Fruit fly (Drosophila melanogaster) whole organism, embryonic: ENCODE measurements around the gene bark.

Source experiments
- Ada2b ChIP-seq: fragments of 200-800 bp; sonication (Bioruptor generic); IDR thresholded peaks from 2 replicates; pipeline ENCODE4 v1.3.6; 2022; ENCODE audit warnings: missing biosample characterization, missing genetic modification characterization
- Adf1 ChIP-seq: fragments of 200-800 bp; sonication (Bioruptor generic); IDR thresholded peaks from 2 replicates; pipeline ENCODE4 v1.3.6; 2022; ENCODE audit warnings: missing biosample characterization, missing genetic modification characterization
- Aef1 ChIP-seq: fragments of 200-800 bp; sonication (Bioruptor generic); IDR thresholded peaks from 3 replicates; pipeline ENCODE4 v1.3.6; 2022; ENCODE audit warnings: missing biosample characterization, missing genetic modification characterization
- Atf6 ChIP-seq: fragments of 200-800 bp; sonication (Bioruptor generic); IDR thresholded peaks from 2 replicates; pipeline ENCODE4 v1.3.6; 2022; ENCODE audit warnings: missing biosample characterization, missing genetic modification characterization
- Bdp1 ChIP-seq: fragments of 200-800 bp; sonication (Bioruptor generic); optimal IDR thresholded peaks from 3 replicates; lab custom pipeline; 2016; ENCODE audit warnings: missing biosample characterization, missing genetic modification characterization
- CG10147 ChIP-seq: fragments of 200-800 bp; sonication (Bioruptor generic); optimal IDR thresholded peaks from 2 replicates; lab custom pipeline; 2019; ENCODE audit warnings: missing biosample characterization, mild to moderate bottlenecking, missing genetic modification characterization, moderate library complexity
- CG12071 ChIP-seq: fragments of 200-800 bp; sonication (Bioruptor generic); optimal IDR thresholded peaks from 3 replicates; lab custom pipeline; 2018; ENCODE audit warnings: missing biosample characterization, mild to moderate bottlenecking, missing genetic modification characterization
- CG13287 ChIP-seq: fragments of 200-800 bp; sonication (Bioruptor generic); IDR thresholded peaks from 2 replicates; pipeline ENCODE4 v1.3.6; 2022; ENCODE audit warnings: missing biosample characterization, missing genetic modification characterization; ENCODE audit not compliant: partially characterized antibody
- CG13624 ChIP-seq: fragments of 200-800 bp; sonication (Bioruptor generic); optimal IDR thresholded peaks from 2 replicates; lab custom pipeline; 2016; ENCODE audit warnings: missing biosample characterization, missing genetic modification characterization
- CG14965 ChIP-seq: fragments of 200-800 bp; sonication (Bioruptor generic); optimal IDR thresholded peaks from 2 replicates; lab custom pipeline; 2016; ENCODE audit warnings: missing biosample characterization, missing genetic modification characterization, borderline replicate concordance
- CG15514 ChIP-seq: fragments of 200-800 bp; sonication (Bioruptor generic); optimal IDR thresholded peaks from 3 replicates; lab custom pipeline; 2017; ENCODE audit warnings: missing biosample characterization, missing genetic modification characterization, mild to moderate bottlenecking, moderate library complexity, missing genetic modification reagents
- CG1647 ChIP-seq: fragments of 200-800 bp; sonication (Bioruptor generic); optimal IDR thresholded peaks from 3 replicates; lab custom pipeline; 2016; ENCODE audit warnings: missing biosample characterization, missing genetic modification characterization
- CG16779 ChIP-seq: fragments of 200-800 bp; sonication (Bioruptor generic); IDR thresholded peaks from 2 replicates; pipeline ENCODE4 v1.3.6; 2022; ENCODE audit warnings: missing biosample characterization, missing genetic modification characterization
- CG17186 ChIP-seq: fragments of 200-800 bp; sonication (Bioruptor generic); optimal IDR thresholded peaks from 3 replicates; lab custom pipeline; 2017; ENCODE audit warnings: missing biosample characterization, missing genetic modification reagents, missing genetic modification characterization
- CG30431 ChIP-seq: fragments of 200-800 bp; sonication (Bioruptor generic); optimal IDR thresholded peaks from 2 replicates; lab custom pipeline; 2017; ENCODE audit warnings: missing biosample characterization, missing genetic modification characterization
- CG31365 ChIP-seq: fragments of 200-800 bp; sonication (Bioruptor generic); optimal IDR thresholded peaks from 2 replicates; lab custom pipeline; 2018; ENCODE audit warnings: missing biosample characterization, mild to moderate bottlenecking, missing genetic modification characterization
- CG3163 ChIP-seq: fragments of 200-800 bp; sonication (Bioruptor generic); optimal IDR thresholded peaks from 3 replicates; lab custom pipeline; 2016; ENCODE audit warnings: missing biosample characterization, missing genetic modification characterization
- CG3838 ChIP-seq: fragments of 200-800 bp; sonication (Bioruptor generic); optimal IDR thresholded peaks from 3 replicates; lab custom pipeline; 2016; ENCODE audit warnings: missing biosample characterization, missing genetic modification characterization
- CG42726 ChIP-seq: fragments of 200-800 bp; sonication (Bioruptor generic); IDR thresholded peaks from 2 replicates; pipeline ENCODE4 v1.3.6; 2022; ENCODE audit warnings: missing biosample characterization, missing genetic modification characterization; ENCODE audit not compliant: partially characterized antibody
- CG4424 ChIP-seq: fragments of 200-800 bp; sonication (Bioruptor generic); optimal IDR thresholded peaks from 3 replicates; lab custom pipeline; 2016; ENCODE audit warnings: missing biosample characterization, missing genetic modification characterization
- CG8281 ChIP-seq: fragments of 200-800 bp; sonication (Bioruptor generic); optimal IDR thresholded peaks from 2 replicates; lab custom pipeline; 2018; ENCODE audit warnings: missing biosample characterization, mild to moderate bottlenecking, missing genetic modification characterization, moderate library complexity
- Camta ChIP-seq: fragments of 200-800 bp; sonication (Bioruptor generic); optimal IDR thresholded peaks from 2 replicates; lab custom pipeline; 2016; ENCODE audit warnings: missing biosample characterization, missing genetic modification characterization
- D19B ChIP-seq: fragments of 200-800 bp; sonication (Bioruptor generic); optimal IDR thresholded peaks from 2 replicates; lab custom pipeline; 2017; ENCODE audit warnings: missing biosample characterization, mild to moderate bottlenecking, missing genetic modification characterization
- Dek ChIP-seq: fragments of 200-800 bp; sonication (Bioruptor generic); optimal IDR thresholded peaks from 3 replicates; lab custom pipeline; 2019; ENCODE audit warnings: missing biosample characterization, mild to moderate bottlenecking, missing genetic modification characterization, moderate library complexity
- Drgx ChIP-seq: fragments of 200-800 bp; sonication (Bioruptor generic); IDR thresholded peaks from 2 replicates; pipeline ENCODE4 v1.3.6; 2022; ENCODE audit warnings: missing biosample characterization, missing genetic modification characterization
- Gug ChIP-seq: fragments of 200-800 bp; sonication (Bioruptor generic); IDR thresholded peaks from 4 replicates; pipeline ENCODE4 v1.3.6; 2022; ENCODE audit warnings: missing biosample characterization, missing genetic modification characterization
- H15 ChIP-seq: fragments of 200-800 bp; sonication (Bioruptor generic); IDR thresholded peaks from 3 replicates; pipeline ENCODE4 v1.3.6; 2022; ENCODE audit warnings: missing biosample characterization, missing genetic modification characterization
- H2.0 ChIP-seq: fragments of 200-800 bp; sonication (Bioruptor generic); IDR thresholded peaks from 2 replicates; pipeline ENCODE4 v1.3.6; 2022; ENCODE audit warnings: missing biosample characterization, missing genetic modification characterization
- Meics ChIP-seq: fragments of 200-800 bp; sonication (Bioruptor generic); optimal IDR thresholded peaks from 2 replicates; lab custom pipeline; 2017; ENCODE audit warnings: missing biosample characterization, mild to moderate bottlenecking, missing genetic modification characterization
- Myb ChIP-seq: fragments of 200-800 bp; sonication (Bioruptor generic); optimal IDR thresholded peaks from 2 replicates; lab custom pipeline; 2016; ENCODE audit warnings: missing biosample characterization, missing genetic modification characterization
- NK7.1 ChIP-seq: fragments of 200-800 bp; sonication (Bioruptor generic); optimal IDR thresholded peaks from 3 replicates; lab custom pipeline; 2016; ENCODE audit warnings: missing biosample characterization, missing genetic modification characterization
- Pdp1 ChIP-seq, 2 experiments: fragments of 200-800 bp; sonication (Bioruptor generic); optimal IDR thresholded peaks; 3 replicates each; lab custom pipeline; 2016; ENCODE audit warnings: missing biosample characterization in 2 of 2, missing genetic modification characterization in 2 of 2, mild to moderate bottlenecking in 1 of 2, moderate library complexity in 1 of 2
- Sox100B ChIP-seq: fragments of 200-800 bp; sonication (Bioruptor generic); optimal IDR thresholded peaks from 3 replicates; lab custom pipeline; 2018; ENCODE audit warnings: missing biosample characterization, mild to moderate bottlenecking, missing genetic modification characterization
- Sry-δ ChIP-seq: fragments of 200-800 bp; sonication (Bioruptor generic); optimal IDR thresholded peaks from 2 replicates; lab custom pipeline; 2016; ENCODE audit warnings: missing biosample characterization, missing genetic modification characterization
- Usf ChIP-seq: fragments of 200-800 bp; sonication (Bioruptor generic); optimal IDR thresholded peaks from 2 replicates; lab custom pipeline; 2017; ENCODE audit warnings: missing genotype, missing biosample characterization, missing genetic modification characterization
- az2 ChIP-seq: fragments of 200-800 bp; sonication (Bioruptor generic); optimal IDR thresholded peaks from 3 replicates; lab custom pipeline; 2016; ENCODE audit warnings: missing biosample characterization, missing genetic modification characterization
- dysf ChIP-seq: fragments of 200-800 bp; sonication (Bioruptor generic); IDR thresholded peaks from 3 replicates; pipeline ENCODE4 v1.3.6; 2022; ENCODE audit warnings: missing biosample characterization, missing genetic modification characterization
- ewg ChIP-seq: fragments of 200-800 bp; sonication (Bioruptor generic); optimal IDR thresholded peaks from 3 replicates; lab custom pipeline; 2017; ENCODE audit warnings: mild to moderate bottlenecking, missing biosample characterization, missing genetic modification reagents, missing genetic modification characterization
- ftz-f1 ChIP-seq: fragments of 200-800 bp; sonication (Bioruptor generic); optimal IDR thresholded peaks from 2 replicates; lab custom pipeline; 2016; ENCODE audit warnings: missing biosample characterization, missing genetic modification characterization
- gce ChIP-seq: fragments of 200-800 bp; sonication (Bioruptor generic); IDR thresholded peaks from 3 replicates; pipeline ENCODE4 v1.3.6; 2022; ENCODE audit warnings: missing biosample characterization, missing genetic modification characterization
- inv ChIP-seq: fragments of 200-800 bp; sonication (Bioruptor generic); IDR thresholded peaks from 2 replicates; pipeline ENCODE4 v1.3.6; 2022; ENCODE audit warnings: missing biosample characterization, missing genetic modification characterization; ENCODE audit not compliant: partially characterized antibody
- jigr1 ChIP-seq: fragments of 200-800 bp; sonication (Bioruptor generic); IDR thresholded peaks from 3 replicates; pipeline ENCODE4 v1.3.6; 2022; ENCODE audit warnings: missing biosample characterization, missing genetic modification characterization
- pros ChIP-seq: fragments of 200-800 bp; sonication (Bioruptor generic); optimal IDR thresholded peaks from 3 replicates; lab custom pipeline; 2019; ENCODE audit warnings: missing biosample characterization, mild to moderate bottlenecking, missing genetic modification characterization, moderate library complexity
- salm ChIP-seq: fragments of 200-800 bp; sonication (Bioruptor generic); optimal IDR thresholded peaks from 2 replicates; lab custom pipeline; 2018; ENCODE audit warnings: missing biosample characterization, mild to moderate bottlenecking, missing genetic modification characterization
- schlank ChIP-seq: fragments of 200-800 bp; sonication (Bioruptor generic); optimal IDR thresholded peaks from 2 replicates; lab custom pipeline; 2018; ENCODE audit warnings: missing biosample characterization, mild to moderate bottlenecking, missing genetic modification characterization
- sima ChIP-seq: fragments of 200-800 bp; sonication (Bioruptor generic); optimal IDR thresholded peaks from 2 replicates; lab custom pipeline; 2016; ENCODE audit warnings: missing biosample characterization, missing genetic modification characterization
- sna ChIP-seq: fragments of 200-800 bp; sonication (Bioruptor generic); IDR thresholded peaks from 2 replicates; pipeline ENCODE4 v1.3.6; 2022; ENCODE audit warnings: missing biosample characterization, missing genetic modification characterization; ENCODE audit not compliant: partially characterized antibody
- twi ChIP-seq: fragments of 200-800 bp; optimal IDR thresholded peaks from 2 replicates; lab custom pipeline; 2019; ENCODE audit warnings: missing biosample characterization, mild to moderate bottlenecking, missing genetic modification characterization, moderate library complexity
- wek ChIP-seq: fragments of 200-800 bp; sonication (Bioruptor generic); optimal IDR thresholded peaks from 3 replicates; lab custom pipeline; 2018; ENCODE audit warnings: missing biosample characterization, mild to moderate bottlenecking, missing genetic modification characterization, moderate library complexity
- zf30C ChIP-seq: fragments of 200-800 bp; sonication (Bioruptor generic); optimal IDR thresholded peaks from 3 replicates; lab custom pipeline; 2018; ENCODE audit warnings: missing biosample characterization, mild to moderate bottlenecking, missing genetic modification characterization

Gene bark

DNA sequence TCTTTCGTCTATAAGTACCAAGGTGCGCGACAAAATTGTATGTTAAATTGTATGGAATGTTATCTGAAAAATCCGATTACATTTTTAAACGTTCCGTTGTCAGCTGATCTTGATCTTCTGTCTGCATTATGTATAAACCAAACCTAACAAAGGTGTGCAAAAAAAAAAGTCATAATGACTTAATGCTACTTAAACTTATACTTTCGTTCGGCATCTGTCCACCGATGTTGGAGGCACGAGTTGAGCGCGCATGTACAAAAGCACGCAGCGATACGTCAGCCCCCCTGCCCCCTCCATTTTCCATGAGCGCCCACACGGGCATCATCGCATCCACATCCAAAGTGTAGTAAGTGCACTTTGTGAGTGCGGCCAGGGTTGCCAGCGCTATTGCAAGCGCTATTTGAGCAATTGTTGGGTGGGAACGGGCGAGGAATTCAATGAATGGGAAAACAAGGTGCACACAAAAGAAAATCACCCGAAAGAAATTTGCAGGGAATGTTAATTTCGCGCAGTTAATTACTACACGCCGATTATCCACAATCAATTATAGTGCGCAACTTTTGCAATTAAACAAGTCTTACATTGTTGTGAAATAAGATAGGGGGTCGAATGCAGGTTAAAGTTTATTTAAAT is 17.8 kb downstream of the bark start (continued):
- peak; percentile 97 for TF ChIP-seq wek (GFP tag; lab: Kevin White, UChicago)
- peak; percentile 97 for TF ChIP-seq CG4424
- TF ChIP-seq schlank (tag; lab: Kevin White, UChicago): peak; percentile 95
- TF ChIP-seq sima (GFP tag; lab: Kevin White, UChicago): peak; percentile 97
- TF ChIP-seq az2 (GFP tag; lab: Kevin White, UChicago): peak; percentile 98
- peak; percentile 88 for TF ChIP-seq CG14965 (GFP tag; lab: Kevin White, UChicago)
- no peak for TF ChIP-seq sna (GFP tag; lab: Robert Waterston, UW)
- peak; percentile 98 for TF ChIP-seq gce (GFP tag; lab: Robert Waterston, UW)
- peak; percentile 99 for TF ChIP-seq salm (tag; lab: Kevin White, UChicago)
- peak; percentile 97 for TF ChIP-seq NK7.1 (GFP tag; lab: Kevin White, UChicago)
- TF ChIP-seq CG15514: peak; percentile 94
- TF ChIP-seq Aef1 (GFP tag; lab: Robert Waterston, UW): peak; percentile 95
- TF ChIP-seq zf30C (GFP tag; lab: Kevin White, UChicago): no peak
- peak; percentile 87 for TF ChIP-seq D19B (GFP tag; lab: Kevin White, UChicago)
- peak; percentile 98 for TF ChIP-seq Ada2b (GFP tag; lab: Robert Waterston, UW)
- TF ChIP-seq Bdp1 (GFP tag; lab: Kevin White, UChicago): peak; percentile 90
- TF ChIP-seq Meics (GFP tag; lab: Kevin White, UChicago): peak; percentile 97
- peak; percentile 97 for TF ChIP-seq CG17186 (GFP tag; lab: Kevin White, UChicago)
- peak; percentile 97 for TF ChIP-seq CG30431 (GFP tag; lab: Kevin White, UChicago)
- peak; percentile 100 for TF ChIP-seq Drgx
- peak; percentile 95 for TF ChIP-seq twi
- TF ChIP-seq CG16779: peak; percentile 91
- no peak for TF ChIP-seq CG13287 (GFP tag; lab: Robert Waterston, UW)
- peak; percentile 94 for TF ChIP-seq CG31365
- peak; percentile 97 to 98 for TF ChIP-seq Pdp1 (GFP tag; optimal IDR thresholded peaks at IDR 0.05; lab: Kevin White, UChicago)
- TF ChIP-seq CG8281: peak; percentile 92
- peak; percentile 77 for TF ChIP-seq Sry-δ
- peak; percentile 97 for TF ChIP-seq Gug (GFP tag; lab: Robert Waterston, UW)
- peak; percentile 98 for TF ChIP-seq dysf
- TF ChIP-seq Camta (GFP tag; lab: Kevin White, UChicago): peak; percentile 97
- TF ChIP-seq ewg: peak; percentile 99
- peak; percentile 99 for TF ChIP-seq CG12071
- TF ChIP-seq Usf (GFP tag; lab: Kevin White, UChicago): peak; percentile 78
- peak; percentile 93 for TF ChIP-seq CG3838
- peak; percentile 61 for TF ChIP-seq ftz-f1 (GFP tag; lab: Kevin White, UChicago)
- TF ChIP-seq CG3163: peak; percentile 91
- peak; percentile 81 for TF ChIP-seq Adf1 (GFP tag; lab: Robert Waterston, UW)
- TF ChIP-seq jigr1 (GFP tag; lab: Robert Waterston, UW): peak; percentile 94
- TF ChIP-seq CG1647: peak; percentile 97
- peak; percentile 97 for TF ChIP-seq CG10147 (GFP tag; lab: Kevin White, UChicago)
- peak; percentile 98 for TF ChIP-seq H15 (GFP tag; lab: Robert Waterston, UW)
- TF ChIP-seq pros (GFP tag; lab: Kevin White, UChicago): peak; percentile 78
- peak; percentile 97 for TF ChIP-seq Dek (tag; lab: Kevin White, UChicago)
- no peak for TF ChIP-seq inv (GFP tag; lab: Robert Waterston, UW)
- TF ChIP-seq CG42726: no peak
- peak; percentile 98 for TF ChIP-seq Atf6 (GFP tag; lab: Robert Waterston, UW)
- TF ChIP-seq H2.0 (GFP tag; lab: Robert Waterston, UW): peak; percentile 97
- peak; percentile 98 for TF ChIP-seq Sox100B (GFP tag; lab: Kevin White, UChicago)
- TF ChIP-seq Myb (GFP tag; lab: Kevin White, UChicago): peak; percentile 90
- peak; percentile 98 for TF ChIP-seq CG13624
